Worm (Caenorhabditis elegans): Measurements from ENCODE around the gene ent-2.

ce11 chrX:15599925-15600324 is 942 bp upstream of the ent-2 start:
- TF ChIP-seq fos-1 (tag; optimal IDR thresholded peaks at IDR 0.05) (no peak), elt-3 (tag; optimal IDR thresholded peaks at IDR 0.05) (no peak), R02D3.7 (tag; optimal IDR thresholded peaks at IDR 0.05) (no peak), nhr-23 (tag; optimal IDR thresholded peaks at IDR 0.05) (no peak), blmp-1 (tag; optimal IDR thresholded peaks at IDR 0.05; ENCODE audit: insufficient read depth) (no peak), ceh-82 (tag; optimal IDR thresholded peaks at IDR 0.05) (no peak)
